Fruit fly (Drosophila melanogaster) whole organism, prepupa: ENCODE results near the gene CG11999.
A peak's percentile ranks its signal among the peaks of the same experiment; 100 is the strongest.

Experiments used
- Blimp-1 ChIP-seq: fragments of 200-800 bp; sonication (Bioruptor generic); optimal IDR thresholded peaks from 3 replicates; lab custom pipeline; 2017; ENCODE audit warnings: missing biosample characterization, missing genetic modification characterization, mild to moderate bottlenecking, moderate library complexity, missing genetic modification reagents
- CG10631 ChIP-seq: fragments of 200-800 bp; sonication (Bioruptor generic); optimal IDR thresholded peaks from 2 replicates; lab custom pipeline; 2016; ENCODE audit warnings: missing biosample characterization, missing genetic modification characterization
- CG10669 ChIP-seq: fragments of 200-800 bp; sonication (Bioruptor generic); optimal IDR thresholded peaks from 3 replicates; lab custom pipeline; 2018; ENCODE audit warnings: missing biosample characterization, mild to moderate bottlenecking, missing genetic modification characterization, moderate library complexity
- CG11294 ChIP-seq: fragments of 200-800 bp; sonication (Bioruptor generic); IDR thresholded peaks from 2 replicates; pipeline ENCODE4 v1.3.6; 2022; ENCODE audit warnings: missing biosample characterization, missing genetic modification characterization
- CG11762 ChIP-seq: fragments of 200-800 bp; sonication (Bioruptor generic); optimal IDR thresholded peaks from 3 replicates; lab custom pipeline; 2016; ENCODE audit warnings: missing biosample characterization, missing genetic modification characterization; ENCODE audit not compliant: insufficient read depth
- CG11902 ChIP-seq: fragments of 200-800 bp; sonication (Bioruptor generic); optimal IDR thresholded peaks from 3 replicates; lab custom pipeline; 2016; ENCODE audit warnings: missing biosample characterization, missing genetic modification characterization
- CG1621 ChIP-seq: fragments of 200-800 bp; sonication (Bioruptor generic); optimal IDR thresholded peaks from 3 replicates; lab custom pipeline; 2018; ENCODE audit warnings: missing biosample characterization, mild to moderate bottlenecking, missing genetic modification characterization
- CG16779 ChIP-seq: fragments of 200-800 bp; sonication (Bioruptor generic); optimal IDR thresholded peaks from 3 replicates; lab custom pipeline; 2017; ENCODE audit warnings: missing biosample characterization, mild to moderate bottlenecking, missing genetic modification characterization
- CG3032 ChIP-seq: fragments of 200-800 bp; optimal IDR thresholded peaks from 2 replicates; lab custom pipeline; 2019; ENCODE audit warnings: missing biosample characterization, mild to moderate bottlenecking, missing genetic modification characterization, moderate library complexity
- CG32006 ChIP-seq: fragments of 200-800 bp; sonication (Bioruptor generic); optimal IDR thresholded peaks from 3 replicates; lab custom pipeline; 2017; ENCODE audit warnings: missing biosample characterization, mild to moderate bottlenecking, missing genetic modification characterization
- CG3919 ChIP-seq: fragments of 200-800 bp; sonication (Bioruptor generic); optimal IDR thresholded peaks from 3 replicates; lab custom pipeline; 2016; ENCODE audit warnings: missing biosample characterization, missing genetic modification characterization
- CG4318 ChIP-seq: fragments of 200-800 bp; sonication (Bioruptor generic); optimal IDR thresholded peaks from 3 replicates; lab custom pipeline; 2017; ENCODE audit warnings: missing biosample characterization, mild to moderate bottlenecking, missing genetic modification characterization
- CG6163 ChIP-seq: fragments of 200-800 bp; sonication (Bioruptor generic); IDR thresholded peaks from 3 replicates; pipeline ENCODE4 v1.3.6; 2022; ENCODE audit warnings: missing biosample characterization, missing genetic modification characterization
- CG6276 ChIP-seq: fragments of 200-800 bp; sonication (Bioruptor generic); optimal IDR thresholded peaks from 2 replicates; lab custom pipeline; 2017; ENCODE audit warnings: missing biosample characterization, mild to moderate bottlenecking, missing genetic modification characterization
- CG6792 ChIP-seq: fragments of 200-800 bp; sonication (Bioruptor generic); optimal IDR thresholded peaks from 3 replicates; lab custom pipeline; 2016; ENCODE audit warnings: missing biosample characterization, missing genetic modification characterization
- CG6808 ChIP-seq: fragments of 200-800 bp; sonication (Bioruptor generic); optimal IDR thresholded peaks from 3 replicates; lab custom pipeline; 2017; ENCODE audit warnings: missing biosample characterization, missing genetic modification characterization, mild to moderate bottlenecking, moderate library complexity, missing genetic modification reagents
- CG6854 ChIP-seq: fragments of 200-800 bp; sonication (Bioruptor generic); optimal IDR thresholded peaks from 2 replicates; lab custom pipeline; 2017; ENCODE audit warnings: missing biosample characterization, mild to moderate bottlenecking, missing genetic modification characterization
- CG7368 ChIP-seq: fragments of 200-800 bp; sonication (Bioruptor generic); optimal IDR thresholded peaks from 3 replicates; lab custom pipeline; 2016; ENCODE audit warnings: missing biosample characterization, missing genetic modification characterization
- CG8119 ChIP-seq: fragments of 200-800 bp; sonication (Bioruptor generic); IDR thresholded peaks from 3 replicates; pipeline ENCODE4 v1.3.6; 2022; ENCODE audit warnings: missing biosample characterization, missing genetic modification characterization
- CG8319 ChIP-seq: fragments of 200-800 bp; sonication (Bioruptor generic); optimal IDR thresholded peaks from 3 replicates; lab custom pipeline; 2016; ENCODE audit warnings: missing biosample characterization, missing genetic modification characterization
- CG8632 ChIP-seq: fragments of 200-800 bp; sonication (Bioruptor generic); optimal IDR thresholded peaks from 3 replicates; lab custom pipeline; 2016; ENCODE audit warnings: missing biosample characterization, missing genetic modification characterization
- Eip75B ChIP-seq: fragments of 200-800 bp; sonication (Bioruptor generic); optimal IDR thresholded peaks from 3 replicates; lab custom pipeline; 2016; ENCODE audit warnings: missing biosample characterization, missing genetic modification characterization
- Eip78C ChIP-seq: fragments of 200-800 bp; sonication (Bioruptor generic); peaks from one replicate; lab custom pipeline; 2016; ENCODE audit warnings: missing biosample characterization, missing genetic modification characterization
- Eip93F ChIP-seq: fragments of 200-800 bp; sonication (Bioruptor generic); optimal IDR thresholded peaks from 2 replicates; lab custom pipeline; 2016; ENCODE audit warnings: missing biosample characterization, mild to moderate bottlenecking, missing genetic modification characterization
- Ets21C ChIP-seq: fragments of 200-800 bp; sonication (Bioruptor generic); optimal IDR thresholded peaks from 3 replicates; lab custom pipeline; 2016; ENCODE audit warnings: missing biosample characterization, missing genetic modification characterization
- Ets96B ChIP-seq: fragments of 200-800 bp; optimal IDR thresholded peaks from 2 replicates; lab custom pipeline; 2019; ENCODE audit warnings: missing biosample characterization, mild to moderate bottlenecking, missing genetic modification characterization, moderate library complexity
- Gug ChIP-seq: fragments of 200-800 bp; sonication (Bioruptor generic); IDR thresholded peaks from 2 replicates; pipeline ENCODE4 v1.3.6; 2022; ENCODE audit warnings: missing biosample characterization, missing genetic modification characterization
- Hr39 ChIP-seq: fragments of 200-800 bp; sonication (Bioruptor generic); optimal IDR thresholded peaks from 2 replicates; lab custom pipeline; 2016; ENCODE audit warnings: missing biosample characterization, missing genetic modification characterization
- Hr4 ChIP-seq: fragments of 200-800 bp; sonication (Bioruptor generic); optimal IDR thresholded peaks from 3 replicates; lab custom pipeline; 2016; ENCODE audit warnings: missing biosample characterization, missing genetic modification characterization
- Lpt ChIP-seq: fragments of 200-800 bp; sonication (Bioruptor generic); optimal IDR thresholded peaks from 3 replicates; lab custom pipeline; 2016; ENCODE audit warnings: missing biosample characterization, missing genetic modification characterization
- Smox ChIP-seq: fragments of 200-800 bp; sonication (Bioruptor generic); optimal IDR thresholded peaks from 3 replicates; lab custom pipeline; 2016; ENCODE audit warnings: missing biosample characterization, missing genetic modification characterization
- Sox102F ChIP-seq: fragments of 200-800 bp; sonication (Bioruptor generic); optimal IDR thresholded peaks from 2 replicates; lab custom pipeline; 2016; ENCODE audit warnings: missing biosample characterization, mild to moderate bottlenecking, missing genetic modification characterization
- Sox14 ChIP-seq: fragments of 200-800 bp; sonication (Bioruptor generic); optimal IDR thresholded peaks from 3 replicates; lab custom pipeline; 2016; ENCODE audit warnings: missing biosample characterization, missing genetic modification characterization
- Sox15 ChIP-seq: fragments of 200-800 bp; sonication (Bioruptor generic); optimal IDR thresholded peaks from 3 replicates; lab custom pipeline; 2016; ENCODE audit warnings: missing biosample characterization, missing genetic modification characterization
- cyc ChIP-seq: fragments of 200-800 bp; sonication (Bioruptor generic); optimal IDR thresholded peaks from 3 replicates; lab custom pipeline; 2016; ENCODE audit warnings: missing biosample characterization, missing genetic modification characterization
- dac ChIP-seq: fragments of 200-800 bp; sonication (Bioruptor generic); optimal IDR thresholded peaks from 2 replicates; lab custom pipeline; 2017; ENCODE audit warnings: missing biosample characterization, mild to moderate bottlenecking, missing genetic modification characterization
- eg ChIP-seq: fragments of 200-800 bp; sonication (Bioruptor generic); IDR thresholded peaks from 3 replicates; pipeline ENCODE4 v1.3.6; 2022; ENCODE audit warnings: missing biosample characterization, missing genetic modification characterization
- esn ChIP-seq: fragments of 200-800 bp; sonication (Bioruptor generic); optimal IDR thresholded peaks from 2 replicates; lab custom pipeline; 2016; ENCODE audit warnings: missing biosample characterization, mild to moderate bottlenecking, missing genetic modification characterization, moderate library complexity
- fd59A ChIP-seq: fragments of 200-800 bp; sonication (Bioruptor generic); optimal IDR thresholded peaks from 2 replicates; lab custom pipeline; 2017; ENCODE audit warnings: missing biosample characterization, mild to moderate bottlenecking, missing genetic modification characterization, missing genetic modification reagents
- fd85E ChIP-seq: fragments of 200-800 bp; sonication (Bioruptor generic); optimal IDR thresholded peaks from 3 replicates; lab custom pipeline; 2016; ENCODE audit warnings: missing biosample characterization, missing genetic modification characterization
- net ChIP-seq: fragments of 200-800 bp; sonication (Bioruptor generic); optimal IDR thresholded peaks from 3 replicates; lab custom pipeline; 2016; ENCODE audit warnings: missing biosample characterization, missing genetic modification characterization
- pdm3 ChIP-seq: fragments of 200-800 bp; sonication (Bioruptor generic); optimal IDR thresholded peaks from 3 replicates; lab custom pipeline; 2016; ENCODE audit warnings: missing biosample characterization, missing genetic modification characterization
- salr ChIP-seq, 2 experiments: fragments of 200-800 bp; sonication (Bioruptor generic); optimal IDR thresholded peaks; 3 replicates each; lab custom pipeline; 2016 to 2018; ENCODE audit warnings: missing biosample characterization in 2 of 2, missing genetic modification characterization in 2 of 2, mild to moderate bottlenecking in 1 of 2
- spab ChIP-seq: fragments of 200-800 bp; sonication (Bioruptor generic); optimal IDR thresholded peaks from 2 replicates; lab custom pipeline; 2017; ENCODE audit warnings: missing biosample characterization, mild to moderate bottlenecking, missing genetic modification characterization, missing genetic modification reagents
- ss ChIP-seq, 2 experiments: fragments of 200-800 bp; sonication (Bioruptor generic); optimal IDR thresholded peaks; 2 replicates in 1 of 2; 3 replicates in 1 of 2; lab custom pipeline; 2017 to 2018; ENCODE audit warnings: mild to moderate bottlenecking in 2 of 2, missing biosample characterization in 2 of 2, missing genetic modification characterization in 2 of 2, moderate library complexity in 1 of 2
- svp ChIP-seq: fragments of 200-800 bp; sonication (Bioruptor generic); peaks from one replicate; lab custom pipeline; 2016; ENCODE audit warnings: missing biosample characterization, missing genetic modification characterization
- topi ChIP-seq: fragments of 200-800 bp; sonication (Bioruptor generic); optimal IDR thresholded peaks from 3 replicates; lab custom pipeline; 2016; ENCODE audit warnings: missing biosample characterization, missing genetic modification characterization
- vri ChIP-seq: fragments of 200-800 bp; sonication (Bioruptor generic); optimal IDR thresholded peaks from 3 replicates; lab custom pipeline; 2016; ENCODE audit warnings: missing biosample characterization, mild to moderate bottlenecking, missing genetic modification characterization

Gene CG11999

DNA sequence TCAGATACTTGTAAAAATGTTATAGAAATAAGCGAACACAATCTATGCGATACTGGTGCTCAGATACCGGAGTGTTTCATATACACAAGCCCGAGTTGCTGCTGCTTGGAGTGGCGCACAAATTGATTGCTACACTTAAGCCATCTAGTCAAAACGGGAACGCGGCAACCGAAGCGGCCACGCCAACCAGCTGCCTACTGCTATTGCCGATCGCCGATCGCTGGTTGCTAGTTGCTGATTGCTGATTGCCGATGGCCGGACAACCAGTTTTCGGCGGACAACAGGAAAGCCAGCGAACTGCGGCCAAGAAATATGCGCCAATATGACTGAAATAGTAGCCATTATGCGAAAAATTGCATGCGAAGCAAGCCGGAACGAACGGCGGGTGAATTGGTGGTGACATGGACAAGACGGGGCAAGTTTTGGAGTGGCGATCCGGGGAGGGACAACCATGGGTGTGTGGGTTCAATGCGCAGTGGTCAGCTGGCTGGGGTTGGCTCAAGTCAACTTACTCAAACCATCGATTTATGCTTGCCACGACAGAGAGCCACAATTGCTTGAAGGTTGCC lies 35.6 kb upstream of the CG11999 start:
- TF ChIP-seq eg (GFP tag; lab: Robert Waterston, UW), result 0 out of 3 replicates have a peak, but pooled peaks have one; percentile 23
- TF ChIP-seq CG6808 (GFP tag; lab: Kevin White, UChicago), result no peak
- peak; percentile 40 for TF ChIP-seq Eip78C (GFP tag; lab: Kevin White, UChicago)
- TF ChIP-seq Eip93F (GFP tag; lab: Kevin White, UChicago), result no peak
- TF ChIP-seq ss (GFP tag; optimal IDR thresholded peaks at IDR 0.05; lab: Kevin White, UChicago), result peak in 1 of 2 experiments; percentile 58
- peak; percentile 54 for TF ChIP-seq CG1621 (tag; lab: Kevin White, UChicago)
- TF ChIP-seq Lpt, result peak; percentile 41
- no peak for TF ChIP-seq CG11762 (GFP tag; lab: Kevin White, UChicago)

DNA sequence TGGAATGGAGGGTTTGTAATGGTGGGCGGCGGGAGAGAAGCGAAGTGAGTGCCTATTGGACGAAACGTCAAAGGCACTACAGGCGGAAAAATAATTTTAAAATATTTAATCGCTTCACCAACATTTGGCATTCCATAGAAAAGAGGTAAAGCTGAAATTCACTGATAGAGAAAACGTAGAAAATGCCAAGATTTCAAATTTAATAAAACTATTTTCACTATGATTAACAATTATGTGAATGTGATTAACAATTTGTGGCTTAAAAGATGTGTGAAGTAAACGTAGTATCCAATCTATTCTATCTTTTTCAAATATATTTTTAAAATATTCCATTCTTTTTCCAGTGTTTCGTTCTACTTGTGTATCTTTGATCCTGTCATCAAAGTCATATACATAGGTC lies 34.9 kb upstream of the CG11999 start:
- TF ChIP-seq Sox15 (GFP tag; lab: Kevin White, UChicago), result no peak
- peak; percentile 30 for TF ChIP-seq fd59A (GFP tag; lab: Kevin White, UChicago)
- no peak for TF ChIP-seq CG8632 (GFP tag; lab: Kevin White, UChicago)
- TF ChIP-seq pdm3 (GFP tag; lab: Kevin White, UChicago), result no peak
- no peak for TF ChIP-seq Smox (GFP tag; lab: Kevin White, UChicago)
- no peak for TF ChIP-seq CG6854 (GFP tag; lab: Kevin White, UChicago)
- peak; percentile 27 for TF ChIP-seq CG10669 (GFP tag; lab: Kevin White, UChicago)
- TF ChIP-seq svp (GFP tag; lab: Kevin White, UChicago), result no peak
- no peak for TF ChIP-seq CG6792
- TF ChIP-seq CG6808 (GFP tag; lab: Kevin White, UChicago), result no peak
- no peak for TF ChIP-seq topi
- no peak for TF ChIP-seq Ets21C (GFP tag; lab: Kevin White, UChicago)
- TF ChIP-seq Hr39, result no peak
- TF ChIP-seq CG3032 (tag; lab: Kevin White, UChicago), result peak; percentile 36
- TF ChIP-seq salr (GFP tag; optimal IDR thresholded peaks at IDR 0.05; lab: Kevin White, UChicago), result no peak
- no peak for TF ChIP-seq Gug (GFP tag; lab: Robert Waterston, UW)
- TF ChIP-seq esn (GFP tag; lab: Kevin White, UChicago), result no peak
- peak; percentile 29 for TF ChIP-seq net (GFP tag; lab: Kevin White, UChicago)
- TF ChIP-seq Sox102F (GFP tag; lab: Kevin White, UChicago), result no peak
- TF ChIP-seq ss (GFP tag; optimal IDR thresholded peaks at IDR 0.05; lab: Kevin White, UChicago), result no peak
- no peak for TF ChIP-seq CG6276 (GFP tag; lab: Kevin White, UChicago)
- TF ChIP-seq CG16779 (tag; lab: Kevin White, UChicago), result no peak
- peak; percentile 14 for TF ChIP-seq spab (GFP tag; lab: Kevin White, UChicago)
- 0 out of 3 replicates have a peak, but pooled peaks have one; percentile 41 for TF ChIP-seq CG8119 (GFP tag; lab: Robert Waterston, UW)
- TF ChIP-seq Hr4, result no peak
- peak; percentile 56 for TF ChIP-seq CG32006
- TF ChIP-seq dac (GFP tag; lab: Kevin White, UChicago), result no peak
- TF ChIP-seq vri, result no peak
- TF ChIP-seq CG10631 (GFP tag; lab: Kevin White, UChicago), result peak; percentile 37
- peak; percentile 74 for TF ChIP-seq Eip78C (GFP tag; lab: Kevin White, UChicago)
- no peak for TF ChIP-seq eg (GFP tag; lab: Robert Waterston, UW)
- no peak for TF ChIP-seq fd85E (GFP tag; lab: Kevin White, UChicago)
- TF ChIP-seq CG8319, result no peak
- TF ChIP-seq Sox14 (GFP tag; lab: Kevin White, UChicago), result no peak
- no peak for TF ChIP-seq CG11902 (GFP tag; lab: Kevin White, UChicago)
- no peak for TF ChIP-seq CG11294
- no peak for TF ChIP-seq CG4318 (GFP tag; lab: Kevin White, UChicago)
- peak; percentile 15 for TF ChIP-seq CG3919
- TF ChIP-seq CG6163, result no peak
- no peak for TF ChIP-seq Blimp-1 (GFP tag; lab: Kevin White, UChicago)
- peak; percentile 22 for TF ChIP-seq Ets96B
- TF ChIP-seq Eip75B (GFP tag; lab: Kevin White, UChicago), result no peak
- peak; percentile 15 for TF ChIP-seq Lpt
- TF ChIP-seq cyc (GFP tag; lab: Kevin White, UChicago), result no peak
- TF ChIP-seq CG7368, result no peak
